Worm (Caenorhabditis elegans): ENCODE results near the gene F27E5.7.
A peak's percentile ranks its signal among the peaks of the same experiment; 100 is the strongest.

Gene F27E5.7

DNA sequence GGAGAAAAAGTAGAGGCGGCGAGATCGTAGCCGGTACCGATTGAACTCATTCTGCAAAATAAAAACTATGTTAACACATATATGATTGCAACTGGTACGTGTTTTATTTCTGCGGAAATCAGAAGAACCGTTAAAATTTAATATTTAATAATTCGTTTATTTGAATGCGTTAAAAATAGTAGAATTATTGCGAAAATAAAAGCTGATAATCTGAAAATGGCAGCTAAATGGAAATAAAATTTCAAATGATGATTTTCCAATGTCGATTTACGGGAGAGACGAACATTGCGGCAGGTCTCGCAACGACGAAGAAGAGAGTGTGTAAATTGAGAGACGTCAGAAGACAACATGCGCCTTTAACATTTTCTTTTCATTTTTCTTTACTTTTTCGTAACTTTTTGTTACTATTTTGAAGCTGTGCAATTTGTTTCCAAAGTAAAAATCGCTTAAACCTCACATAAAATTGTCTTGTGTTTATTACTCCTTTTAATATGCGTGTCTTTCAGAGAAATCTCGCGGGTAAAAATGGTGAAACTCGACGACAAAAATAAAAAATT, 22.7 kb upstream of the F27E5.7 start, which contains the start of the genes pas-7 and puf-12:
TSS of gene pas-7 (minus strand) at position 51 of the 557 bp plus-strand sequence.
TSS of gene puf-12 (plus strand) at position 507 of the 557 bp plus-strand sequence.
- TF ChIP-seq nhr-232 (tag; optimal IDR thresholded peaks at IDR 0.05) (no peak), pax-1 (tag; optimal IDR thresholded peaks at IDR 0.05) (peak; percentile 4), ceh-31 (tag; optimal IDR thresholded peaks at IDR 0.05) (peak; percentile 7), ceh-9 (tag; optimal IDR thresholded peaks at IDR 0.05) (no peak)

DNA sequence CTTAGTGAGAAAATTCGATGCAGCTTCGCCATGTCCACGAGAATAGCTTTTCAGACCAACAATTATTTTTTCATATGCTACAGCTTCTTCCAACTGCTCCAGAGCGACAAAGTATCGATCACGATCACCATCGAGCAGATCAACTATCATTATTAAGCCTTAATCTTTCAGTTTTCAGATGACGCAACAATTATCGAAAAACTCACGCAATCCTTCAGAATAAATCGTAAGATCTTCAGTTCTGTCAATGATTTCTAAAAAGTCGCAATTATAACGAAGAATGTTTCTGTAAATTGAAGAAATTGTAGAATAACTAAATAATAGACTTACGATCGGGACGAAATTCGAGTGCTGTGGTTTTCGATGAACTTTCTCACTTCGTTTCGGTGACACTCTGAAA, 19.4 kb upstream of the F27E5.7 start:
- TF ChIP-seq T23F11.4 (GFP tag; optimal IDR thresholded peaks at IDR 0.05) (no peak), odd-2 (tag; optimal IDR thresholded peaks at IDR 0.05) (no peak), pros-1 (tag; optimal IDR thresholded peaks at IDR 0.05) (no peak), eyg-1 (tag; optimal IDR thresholded peaks at IDR 0.05) (no peak), lin-11 (tag; optimal IDR thresholded peaks at IDR 0.05) (no peak), elt-2 (tag; optimal IDR thresholded peaks at IDR 0.05) (no peak), dmd-4 (tag; optimal IDR thresholded peaks at IDR 0.05; ENCODE audit: borderline replicate concordance) (no peak), K02D7.2 (tag; optimal IDR thresholded peaks at IDR 0.05) (no peak), madf-2 (tag; optimal IDR thresholded peaks at IDR 0.05) (no peak), unc-86 (tag; optimal IDR thresholded peaks at IDR 0.05) (no peak)

DNA sequence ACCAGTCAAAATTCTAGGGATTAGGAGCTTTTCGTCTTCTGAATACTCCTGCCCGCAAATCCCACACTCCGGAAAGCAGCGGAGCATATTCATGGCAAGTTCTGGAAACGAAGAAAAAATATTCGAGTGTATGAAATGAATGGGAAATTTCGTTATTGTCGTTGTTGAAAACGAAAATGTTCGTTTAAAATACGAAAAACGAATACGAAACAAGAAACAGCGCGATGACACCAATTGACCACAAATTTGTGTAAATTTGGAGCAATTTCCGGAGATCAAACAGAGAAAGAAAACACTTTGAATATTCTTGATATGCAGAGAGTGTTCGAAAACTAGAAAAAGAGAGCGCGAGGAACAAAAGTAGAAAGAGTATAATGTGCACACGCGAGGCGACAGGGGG, 17.0 kb upstream of the F27E5.7 start, which contains the start of gene ZK945.4:
TSS of gene ZK945.4 (minus strand) at position 101 of the 400 bp plus-strand sequence.
- TF ChIP-seq syd-9 (tag; optimal IDR thresholded peaks at IDR 0.05) (no peak), K09A11.1 (tag; optimal IDR thresholded peaks at IDR 0.05; ENCODE audit: insufficient read depth) (no peak), hlh-13 (GFP tag; optimal IDR thresholded peaks at IDR 0.05) (no peak), dve-1 (tag; optimal IDR thresholded peaks at IDR 0.05) (no peak), pha-4 (tag; optimal IDR thresholded peaks at IDR 0.05) (no peak), ceh-6 (GFP tag; optimal IDR thresholded peaks at IDR 0.05) (no peak), sox-2 (GFP tag; IDR thresholded peaks at IDR 0.05) (no peak), pros-1 (tag; optimal IDR thresholded peaks at IDR 0.05) (no peak), che-1 (tag; optimal IDR thresholded peaks at IDR 0.05) (no peak)

DNA sequence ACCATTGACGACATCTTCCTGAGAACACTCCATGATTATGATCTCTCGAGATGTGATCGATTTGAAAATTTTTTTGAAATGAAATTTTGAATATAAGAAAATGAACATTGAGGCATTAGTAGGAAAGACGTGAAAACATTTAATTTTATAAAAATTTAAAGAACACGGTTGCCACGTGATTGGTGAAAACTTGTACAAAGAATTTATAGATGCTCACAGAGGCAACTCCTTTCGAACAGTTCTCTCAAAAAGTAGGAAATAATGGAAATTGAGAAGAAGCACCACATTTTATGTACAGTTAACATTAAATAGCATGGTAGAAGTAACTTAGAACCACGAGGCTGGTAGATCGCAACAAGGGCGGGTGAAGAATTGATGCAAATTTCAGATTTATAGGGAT, 15.7 kb upstream of the F27E5.7 start, which contains the start of gene ZK945.6:
TSS of gene ZK945.6 (minus strand) at position 101 of the 400 bp plus-strand sequence.
- no peak for TF ChIP-seq fkh-10 (GFP tag; optimal IDR thresholded peaks at IDR 0.05)
- TF ChIP-seq C08G9.2 (tag; optimal IDR thresholded peaks at IDR 0.05): no peak
- TF ChIP-seq elt-2 (tag; optimal IDR thresholded peaks at IDR 0.05): no peak
- TF ChIP-seq elt-4 (tag; optimal IDR thresholded peaks at IDR 0.05): no peak
- no peak for TF ChIP-seq ceh-2 (tag; optimal IDR thresholded peaks at IDR 0.05)
- TF ChIP-seq pqm-1 (tag; optimal IDR thresholded peaks at IDR 0.05): no peak
- TF ChIP-seq mec-3 (tag; optimal IDR thresholded peaks at IDR 0.05; ENCODE audit: borderline replicate concordance): no peak
- TF ChIP-seq K09A11.1 (tag; optimal IDR thresholded peaks at IDR 0.05; ENCODE audit: insufficient read depth): no peak
- TF ChIP-seq unc-42 (tag; optimal IDR thresholded peaks at IDR 0.05): no peak
- TF ChIP-seq ets-4 (tag; optimal IDR thresholded peaks at IDR 0.05): no peak
- no peak for TF ChIP-seq dve-1 (tag; optimal IDR thresholded peaks at IDR 0.05)
- TF ChIP-seq nfya-1 (tag; optimal IDR thresholded peaks at IDR 0.05): no peak
- no peak for TF ChIP-seq lim-6 (tag; optimal IDR thresholded peaks at IDR 0.05)
- no peak for TF ChIP-seq tbx-7 (tag; optimal IDR thresholded peaks at IDR 0.05)

DNA sequence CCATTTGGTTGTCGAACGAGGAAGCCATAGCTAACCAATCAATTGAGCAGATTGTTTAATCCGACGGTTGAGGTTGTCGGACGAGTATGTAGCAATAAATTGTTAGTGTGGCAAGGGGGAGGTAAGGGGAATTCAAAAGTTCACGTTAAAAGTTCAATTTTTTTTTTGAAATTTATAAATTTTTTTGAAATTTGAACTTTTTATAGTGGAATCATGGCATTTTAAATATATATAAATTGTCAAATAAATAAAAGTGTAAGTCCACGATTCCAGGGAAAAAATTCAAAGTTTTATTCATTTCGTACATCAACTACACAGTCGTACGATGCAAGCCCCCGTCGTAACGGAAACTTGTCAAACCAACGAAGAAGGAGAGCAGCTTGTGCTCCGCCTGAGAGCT, 14.2 kb upstream of the F27E5.7 start, which contains the start of the genes ZK945.7 and ZK945.8:
TSS of gene ZK945.7 (minus strand) at position 101 of the 400 bp plus-strand sequence.
TSS of gene ZK945.8 (plus strand) at position 275 of the 400 bp plus-strand sequence.
- no peak for TF ChIP-seq ceh-9 (tag; optimal IDR thresholded peaks at IDR 0.05)
- no peak for TF ChIP-seq lim-6 (tag; optimal IDR thresholded peaks at IDR 0.05)
- no peak for TF ChIP-seq sox-4 (tag; optimal IDR thresholded peaks at IDR 0.05)
- no peak for TF ChIP-seq fkh-10 (GFP tag; optimal IDR thresholded peaks at IDR 0.05)
- no peak for TF ChIP-seq fax-1 (tag; optimal IDR thresholded peaks at IDR 0.05)
- no peak for TF ChIP-seq eyg-1 (tag; optimal IDR thresholded peaks at IDR 0.05)
- no peak for TF ChIP-seq pha-4 (tag; optimal IDR thresholded peaks at IDR 0.05)

Data from whole organism, late embryonic.